Worm (Caenorhabditis elegans) whole organism, young adult: Measurements from ENCODE around the gene F55G11.10.

Experiments
- B0035.1 ChIP-seq: sonication (generic microtip); optimal IDR thresholded peaks from 2 replicates; lab custom pipeline; 2016; ENCODE audit warnings: missing genetic modification characterization, mild to moderate bottlenecking, missing compliant biosample characterization, missing genotype, missing genetic modification reagents
- F23B12.7 ChIP-seq: sonication (generic microtip); optimal IDR thresholded peaks from 2 replicates; lab custom pipeline; 2017; ENCODE audit warnings: missing genetic modification characterization, mild to moderate bottlenecking, missing compliant biosample characterization, antibody characterized with exemption, moderate library complexity; ENCODE audit not compliant: insufficient read depth
- F49E8.2 ChIP-seq: sonication (generic microtip); optimal IDR thresholded peaks from 3 replicates; lab custom pipeline; 2017; ENCODE audit warnings: missing genetic modification characterization, mild to moderate bottlenecking, missing compliant biosample characterization, antibody characterized with exemption, moderate library complexity; ENCODE audit not compliant: insufficient read depth
- F55B11.4 ChIP-seq: sonication (generic microtip); optimal IDR thresholded peaks from 2 replicates; lab custom pipeline; 2016; ENCODE audit warnings: missing compliant biosample characterization, missing genetic modification characterization, borderline replicate concordance; ENCODE audit not compliant: insufficient read depth
- K12H6.12 ChIP-seq: fragments of 200-800 bp; sonication (Bioruptor generic); optimal IDR thresholded peaks from 2 replicates; lab custom pipeline; 2018; ENCODE audit warnings: mild to moderate bottlenecking, missing genetic modification characterization, missing compliant biosample characterization
- T26A5.8 ChIP-seq: sonication (generic microtip); optimal IDR thresholded peaks from 2 replicates; lab custom pipeline; 2016; ENCODE audit warnings: missing genetic modification characterization, missing compliant biosample characterization
- Y95B8A.8 ChIP-seq: fragments of 200-800 bp; sonication (Bioruptor generic); IDR thresholded peaks from 2 replicates; pipeline ENCODE4 v1.3.6; 2022; ENCODE audit warnings: missing genetic modification reagents, missing genetic modification characterization, missing compliant biosample characterization
- ama-1 ChIP-seq, 3 experiments: fragments of 150-350 bp in 1 of 3; sonication (generic microtip) in 2 of 3; optimal IDR thresholded peaks; 2 replicates each; lab custom pipeline; 2014 to 2018; ENCODE audit warnings: missing biosample characterization in 2 of 3, missing genetic modification characterization in 2 of 3, missing genetic modification reagents in 2 of 3
- aptf-2 ChIP-seq: fragments of 200-800 bp; sonication (Bioruptor generic); conservative IDR thresholded peaks from 2 replicates; pipeline ENCODE4 v1.3.6; 2022; ENCODE audit warnings: missing genetic modification reagents, missing genetic modification characterization, missing compliant biosample characterization
- atf-7 ChIP-seq: sonication (generic microtip); optimal IDR thresholded peaks from 2 replicates; lab custom pipeline; 2017; ENCODE audit warnings: mild to moderate bottlenecking, missing genetic modification characterization, missing compliant biosample characterization
- athp-1 ChIP-seq: sonication (generic microtip); optimal IDR thresholded peaks from 2 replicates; lab custom pipeline; 2017; ENCODE audit warnings: mild to moderate bottlenecking, missing genetic modification characterization, missing compliant biosample characterization
- cebp-1 ChIP-seq, 2 experiments: fragments of 200-800 bp in 1 of 2; sonication (Bioruptor generic) in 1 of 2; sonication (generic microtip) in 1 of 2; IDR thresholded peaks in 1 of 2; optimal IDR thresholded peaks in 1 of 2; 2 replicates each; pipeline versions ENCODE4 v1.3.6 to Lab custom; 2017 to 2022; ENCODE audit warnings: missing compliant biosample characterization in 2 of 2, missing genetic modification characterization in 2 of 2, mild to moderate bottlenecking in 1 of 2, missing genetic modification reagents in 1 of 2, moderate library complexity in 1 of 2
- ceh-58 ChIP-seq: fragments of 200-800 bp; sonication (Bioruptor generic); IDR thresholded peaks from 2 replicates; pipeline ENCODE4 v1.3.6; 2022; ENCODE audit warnings: missing genetic modification characterization, missing compliant biosample characterization
- egrh-3 ChIP-seq: fragments of 200-800 bp; sonication (Bioruptor generic); IDR thresholded peaks from 2 replicates; pipeline ENCODE4 v1.3.6; 2022; ENCODE audit warnings: missing genetic modification reagents, missing genetic modification characterization, missing compliant biosample characterization
- ekl-4 ChIP-seq: fragments of 200-800 bp; sonication (Bioruptor generic); IDR thresholded peaks from 2 replicates; pipeline ENCODE4 v1.3.6; 2022; ENCODE audit warnings: missing genetic modification reagents, missing genetic modification characterization, missing compliant biosample characterization
- ets-4 ChIP-seq: fragments of 200-800 bp; sonication (Bioruptor generic); optimal IDR thresholded peaks from 2 replicates; lab custom pipeline; 2018; ENCODE audit warnings: mild to moderate bottlenecking, missing genetic modification characterization, missing compliant biosample characterization
- hlh-12 ChIP-seq: sonication (generic microtip); optimal IDR thresholded peaks from 2 replicates; lab custom pipeline; 2016; ENCODE audit warnings: missing genetic modification characterization, missing compliant biosample characterization
- hlh-26 ChIP-seq: fragments of 200-800 bp; sonication (Bioruptor generic); conservative IDR thresholded peaks from 2 replicates; pipeline ENCODE4 v1.3.6; 2022; ENCODE audit warnings: missing genetic modification reagents, missing genetic modification characterization, missing compliant biosample characterization
- hsf-1 ChIP-seq: fragments of 200-800 bp; sonication (Bioruptor generic); IDR thresholded peaks from 2 replicates; pipeline ENCODE4 v1.3.6; 2022; ENCODE audit warnings: missing genetic modification reagents, missing genetic modification characterization, missing compliant biosample characterization
- let-607 ChIP-seq, 2 experiments: fragments of 200-800 bp in 1 of 2; sonication (Bioruptor generic) in 1 of 2; sonication (generic microtip) in 1 of 2; optimal IDR thresholded peaks; 2 replicates each; lab custom pipeline; 2016 to 2018; ENCODE audit warnings: mild to moderate bottlenecking in 2 of 2, missing compliant biosample characterization in 2 of 2, missing genetic modification characterization in 2 of 2, moderate library complexity in 2 of 2, missing genotype in 1 of 2
- lsl-1 ChIP-seq: fragments of 200-800 bp; sonication (Bioruptor generic); optimal IDR thresholded peaks from 2 replicates; lab custom pipeline; 2018; ENCODE audit warnings: mild to moderate bottlenecking, missing genetic modification characterization, moderate library complexity, missing compliant biosample characterization
- lsy-27 ChIP-seq: sonication (generic microtip); optimal IDR thresholded peaks from 2 replicates; lab custom pipeline; 2017; ENCODE audit warnings: missing genetic modification characterization, mild to moderate bottlenecking, missing compliant biosample characterization, antibody characterized with exemption, missing genotype, borderline replicate concordance; ENCODE audit not compliant: insufficient read depth
- madf-10 ChIP-seq: sonication (generic microtip); optimal IDR thresholded peaks from 2 replicates; lab custom pipeline; 2016; ENCODE audit warnings: mild to moderate bottlenecking, missing genetic modification characterization, missing compliant biosample characterization
- nfya-2 ChIP-seq: fragments of 200-800 bp; sonication (Bioruptor generic); IDR thresholded peaks from 2 replicates; pipeline ENCODE4 v1.3.6; 2022; ENCODE audit warnings: missing genetic modification reagents, missing genetic modification characterization, missing compliant biosample characterization
- nfyb-1 ChIP-seq: fragments of 200-800 bp; sonication (Bioruptor generic); IDR thresholded peaks from 2 replicates; pipeline ENCODE4 v1.3.6; 2022; ENCODE audit warnings: missing genetic modification reagents, missing genetic modification characterization, missing compliant biosample characterization
- nhr-120 ChIP-seq: fragments of 200-800 bp; sonication (Bioruptor generic); IDR thresholded peaks from 2 replicates; pipeline ENCODE4 v1.3.6; 2022; ENCODE audit warnings: missing genetic modification characterization, missing compliant biosample characterization
- nhr-80 ChIP-seq: sonication (generic microtip); optimal IDR thresholded peaks from 2 replicates; lab custom pipeline; 2016; ENCODE audit warnings: missing genetic modification characterization, missing compliant biosample characterization
- pbrm-1 ChIP-seq: fragments of 200-800 bp; sonication (Bioruptor generic); IDR thresholded peaks from 2 replicates; pipeline ENCODE4 v1.3.6; 2022; ENCODE audit warnings: missing genetic modification reagents, missing genetic modification characterization, missing compliant biosample characterization
- tbp1 ChIP-seq: fragments of 200-800 bp; sonication (Bioruptor generic); optimal IDR thresholded peaks from 2 replicates; lab custom pipeline; 2018; ENCODE audit warnings: mild to moderate bottlenecking, missing genetic modification characterization, missing compliant biosample characterization
- xnd-1 ChIP-seq: sonication (generic microtip); optimal IDR thresholded peaks from 2 replicates; lab custom pipeline; 2016; ENCODE audit warnings: missing genotype, missing genetic modification reagents, missing genetic modification characterization, missing compliant biosample characterization
- zfh-2 ChIP-seq: fragments of 200-800 bp; sonication (Bioruptor generic); conservative IDR thresholded peaks from 2 replicates; pipeline ENCODE4 v1.3.6; 2022; ENCODE audit warnings: missing genetic modification reagents, missing genetic modification characterization, missing compliant biosample characterization
- ztf-6 ChIP-seq: fragments of 200-800 bp; sonication (Bioruptor generic); IDR thresholded peaks from 2 replicates; pipeline ENCODE4 v1.3.6; 2022; ENCODE audit warnings: missing genetic modification reagents, missing genetic modification characterization, missing compliant biosample characterization

The F55G11.10 gene

ce11 chrIV:12948470-12948869, at the start of gene F55G11.10:
Gene F55G11.10 (plus strand): TSS chrIV:12948770.
- no peak for TF ChIP-seq aptf-2 (GFP tag; lab: Robert Waterston, UW)
- TF ChIP-seq F55B11.4 (tag; lab: Kevin White, UChicago), result no peak
- no peak for TF ChIP-seq pbrm-1 (GFP tag; lab: Robert Waterston, UW)
- TF ChIP-seq ets-4 (GFP tag; lab: Kevin White, UChicago), result no peak
- TF ChIP-seq atf-7 (tag; lab: Kevin White, UChicago), result no peak
- no peak for TF ChIP-seq lsy-27 (tag; lab: Kevin White, UChicago)
- TF ChIP-seq ceh-58 (GFP tag; lab: Robert Waterston, UW), result no peak
- TF ChIP-seq K12H6.12 (tag; lab: Kevin White, UChicago), result no peak
- TF ChIP-seq Y95B8A.8 (GFP tag; lab: Robert Waterston, UW), result no peak
- no peak for TF ChIP-seq madf-10 (tag; lab: Kevin White, UChicago)
- TF ChIP-seq xnd-1 (tag; lab: Kevin White, UChicago), result no peak
- no peak for TF ChIP-seq tbp1 (GFP tag; lab: Kevin White, UChicago)
- no peak for TF ChIP-seq egrh-3 (GFP tag; lab: Robert Waterston, UW)
- TF ChIP-seq F23B12.7, result no peak
- no peak for TF ChIP-seq nfya-2
- no peak for TF ChIP-seq nfyb-1 (GFP tag; lab: Robert Waterston, UW)
- TF ChIP-seq let-607 (tag; optimal IDR thresholded peaks at IDR 0.05; lab: Kevin White, UChicago), result no peak
- TF ChIP-seq hlh-12, result no peak

DNA sequence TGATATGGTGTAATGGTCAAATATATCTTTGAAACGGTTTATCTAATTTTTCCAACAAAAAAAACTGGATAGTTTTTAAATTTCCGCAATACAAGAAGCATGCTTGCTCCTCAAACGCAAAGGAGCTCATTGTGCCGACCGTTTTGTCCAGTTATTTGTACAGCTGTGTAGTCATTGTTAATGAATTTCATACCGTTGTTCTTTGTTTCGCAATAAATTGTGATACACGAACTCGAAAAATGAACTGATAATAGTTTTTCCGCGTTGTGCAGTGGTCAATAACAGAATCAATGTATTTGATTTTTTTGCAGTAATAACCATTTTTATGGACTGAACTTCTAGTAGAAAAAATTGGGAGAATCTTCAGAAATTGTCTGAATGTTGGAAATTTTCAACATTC, 49.7 kb upstream of the F55G11.10 start:
- no peak for TF ChIP-seq hsf-1 (GFP tag; lab: Robert Waterston, UW)
- no peak for TF ChIP-seq cebp-1 (GFP tag; IDR thresholded peaks at IDR 0.05; lab: Robert Waterston, UW)
- TF ChIP-seq cebp-1 (tag; optimal IDR thresholded peaks at IDR 0.05; lab: Kevin White, UChicago), result peak; percentile 37

DNA sequence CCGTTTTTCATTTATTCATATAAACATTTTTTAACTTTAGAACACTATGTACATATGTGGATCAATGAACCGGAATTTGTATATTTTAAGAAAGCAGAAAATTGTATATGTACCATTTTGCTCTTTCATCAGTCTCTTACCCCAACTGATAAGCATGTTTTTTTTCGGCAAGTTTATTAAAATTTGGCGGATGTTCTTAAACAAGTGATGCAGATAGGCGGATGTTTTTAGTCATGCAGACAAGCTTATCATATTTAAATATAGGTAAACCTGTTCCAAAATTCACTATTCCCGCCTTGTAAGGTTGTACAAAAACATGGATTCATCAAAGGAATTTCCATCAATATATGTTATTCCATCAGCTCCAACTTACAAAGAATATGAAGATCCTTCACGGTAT, 49.2 kb upstream of the F55G11.10 start, which contains the start of gene K08D8.9:
K08D8.9 (plus strand) TSS at position 301 of the 400 bp plus-strand sequence.
- TF ChIP-seq xnd-1 (tag; lab: Kevin White, UChicago) (no peak), egrh-3 (GFP tag; lab: Robert Waterston, UW) (no peak), T26A5.8 (tag; lab: Kevin White, UChicago) (no peak), lsl-1 (GFP tag; lab: Kevin White, UChicago) (no peak), ekl-4 (GFP tag; lab: Robert Waterston, UW) (no peak), hlh-26 (no peak), ztf-6 (no peak), nfya-2 (no peak), athp-1 (tag; lab: Kevin White, UChicago) (no peak), aptf-2 (GFP tag; lab: Robert Waterston, UW) (no peak)
- TF ChIP-seq, all 124 proteins: peak for 0

DNA sequence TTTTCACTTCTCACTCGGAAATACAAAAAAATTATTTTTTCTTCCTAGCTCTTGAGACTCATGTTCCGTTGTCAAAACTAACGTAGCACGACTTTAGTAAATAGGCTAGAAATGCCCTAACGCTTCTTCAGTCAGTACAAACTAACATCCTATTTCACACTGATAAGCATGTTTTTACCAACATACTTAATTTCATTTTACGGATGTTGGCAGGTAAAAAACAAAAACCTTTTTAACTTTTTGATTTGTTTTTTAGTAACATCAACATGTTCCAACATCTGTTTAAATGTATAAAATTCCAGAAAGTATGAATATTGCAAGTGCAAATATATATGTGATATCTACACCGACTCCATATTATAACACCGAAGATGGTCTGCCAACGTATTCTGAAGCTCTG, 48.3 kb upstream of the F55G11.10 start, which contains the start of gene K08D8.10:
K08D8.10 (plus strand) TSS at position 301 of the 400 bp plus-strand sequence.
- TF ChIP-seq zfh-2 (GFP tag; lab: Robert Waterston, UW), result no peak
- no peak for TF ChIP-seq ama-1 (optimal IDR thresholded peaks at IDR 0.05; lab: Kevin White, UChicago)
- TF ChIP-seq ama-1 (GFP tag; optimal IDR thresholded peaks at IDR 0.05; lab: Kevin White, UChicago), result no peak

- TF ChIP-seq aptf-2 (GFP tag; lab: Robert Waterston, UW) (no peak), nhr-80 (tag; lab: Kevin White, UChicago) (peak; percentile 18), nhr-120 (GFP tag; lab: Robert Waterston, UW) (no peak), F49E8.2 (tag; lab: Kevin White, UChicago) (no peak), B0035.1 (tag; lab: Kevin White, UChicago) (no peak), tbp1 (GFP tag; lab: Kevin White, UChicago) (no peak)
- TF ChIP-seq, all 124 proteins: peak for 1
These were observed 47.0 kb upstream of the F55G11.10 start for ce11 chrIV:12901602-12902001.
